Fruit fly (Drosophila melanogaster) whole organism: ENCODE results near the gene Uck.
A peak's percentile ranks its signal among the peaks of the same experiment; 100 is the strongest.

Source experiments
- CG8478 ChIP-seq: fragments of >200 bp; optimal IDR thresholded peaks from 2 replicates; lab custom pipeline; 2018; ENCODE audit warnings: inconsistent platforms
- Dll ChIP-seq: fragments of >200 bp; optimal IDR thresholded peaks from 2 replicates; lab custom pipeline; 2017
- EcR ChIP-seq, 2 experiments: fragments of >200 bp; optimal IDR thresholded peaks; 2 replicates each; lab custom pipeline; 2017; ENCODE audit warnings: missing biosample characterization in 2 of 2, missing genetic modification characterization in 2 of 2, missing genetic modification reagents in 2 of 2
- pan ChIP-seq: fragments of >200 bp; optimal IDR thresholded peaks from 2 replicates; lab custom pipeline; 2017
- psq ChIP-seq: fragments of >200 bp; optimal IDR thresholded peaks from 2 replicates; lab custom pipeline; 2017
- usp ChIP-seq: fragments of >200 bp; optimal IDR thresholded peaks from 2 replicates; lab custom pipeline; 2017; ENCODE audit warnings: missing biosample characterization, missing genetic modification characterization, mixed read lengths

Gene Uck

DNA sequence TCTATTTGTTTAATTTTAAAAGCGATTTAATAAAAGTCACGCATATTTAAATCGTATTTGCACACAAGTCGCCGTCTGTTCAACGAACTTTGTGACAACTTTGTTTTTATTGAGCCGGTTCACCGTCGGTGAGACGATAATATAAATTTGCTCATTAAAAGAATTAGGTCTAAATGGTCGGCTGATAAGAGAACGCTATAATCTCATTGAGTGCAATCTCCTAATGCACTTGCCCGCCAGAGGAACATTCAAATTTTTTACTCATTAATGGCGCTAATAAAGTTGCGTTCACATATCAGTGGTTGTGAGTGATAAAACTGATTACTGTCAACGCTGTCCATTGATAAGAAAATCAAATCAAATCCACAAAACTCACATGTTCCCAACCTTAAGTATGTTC, 11.2 kb upstream of the Uck start:
- TF ChIP-seq pan (lab: Kevin White, UChicago), result no peak
- no peak for TF ChIP-seq psq
- no peak for TF ChIP-seq EcR (GFP tag; optimal IDR thresholded peaks at IDR 0.05; lab: Kevin White, UChicago)
- TF ChIP-seq CG8478 (lab: Kevin White, UChicago), result no peak
- TF ChIP-seq usp (GFP tag; lab: Kevin White, UChicago), result no peak
- TF ChIP-seq Dll (lab: Kevin White, UChicago), result no peak

- no peak for TF ChIP-seq Dll (lab: Kevin White, UChicago)
These were observed 10.7 kb upstream of the Uck start, which contains the start of gene shps for dm6 chr3R:24279291-24279690. Gene shps (plus strand): TSS chr3R:24279572.

DNA sequence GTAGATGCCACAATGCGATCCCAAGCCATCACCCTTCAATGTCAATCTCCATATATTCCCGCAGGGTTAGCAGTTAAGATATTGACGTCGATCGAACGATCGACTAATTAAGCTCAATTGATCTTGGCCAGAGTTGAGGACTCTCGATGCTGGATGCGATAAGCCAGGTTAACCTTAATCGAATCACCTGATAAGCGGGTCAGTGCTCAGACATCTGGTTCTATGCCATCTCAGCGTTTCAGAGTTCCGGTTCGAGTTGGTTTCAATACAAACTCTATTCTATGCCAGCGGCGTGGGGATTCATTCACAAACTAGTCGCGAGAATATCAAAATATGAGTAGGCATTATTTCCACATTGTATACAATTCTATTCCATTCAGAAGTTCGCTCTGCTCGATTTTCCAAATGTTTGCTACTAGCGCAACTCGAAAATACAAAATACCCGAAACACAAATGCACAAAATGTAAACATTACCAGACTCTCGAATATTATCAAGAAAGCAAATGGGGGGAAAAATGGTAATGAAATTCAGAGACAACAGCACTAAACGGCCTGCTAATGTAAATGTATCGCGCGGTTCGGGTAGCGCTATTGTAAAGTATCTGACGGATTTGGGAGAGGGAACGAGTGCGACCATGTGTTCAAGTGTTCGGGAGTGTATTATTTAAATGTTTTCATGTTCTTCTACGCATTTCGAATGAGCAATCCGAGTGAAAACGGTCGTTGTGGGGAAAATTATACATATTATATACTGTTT, 7.2 kb upstream of the Uck start:
- TF ChIP-seq usp (GFP tag; lab: Kevin White, UChicago), result no peak

dm6 chr3R:24283582-24284085, 6.3 kb upstream of the Uck start, which contains the start of gene CG6356:
Gene CG6356 (plus strand): TSS chr3R:24283955.
- TF ChIP-seq Dll (lab: Kevin White, UChicago) (no peak), EcR (GFP tag; optimal IDR thresholded peaks at IDR 0.05; lab: Kevin White, UChicago) (peak in 1 of 2 experiments; percentile 48)

- TF ChIP-seq CG8478 (lab: Kevin White, UChicago), result no peak
- TF ChIP-seq psq, result no peak
- TF ChIP-seq EcR (GFP tag; optimal IDR thresholded peaks at IDR 0.05; lab: Kevin White, UChicago), result no peak
- TF ChIP-seq pan (lab: Kevin White, UChicago), result no peak
- TF ChIP-seq Dll (lab: Kevin White, UChicago), result no peak
- TF ChIP-seq usp (GFP tag; lab: Kevin White, UChicago), result no peak
These were observed 5.8 kb upstream of the Uck start for dm6 chr3R:24284164-24284563.

DNA sequence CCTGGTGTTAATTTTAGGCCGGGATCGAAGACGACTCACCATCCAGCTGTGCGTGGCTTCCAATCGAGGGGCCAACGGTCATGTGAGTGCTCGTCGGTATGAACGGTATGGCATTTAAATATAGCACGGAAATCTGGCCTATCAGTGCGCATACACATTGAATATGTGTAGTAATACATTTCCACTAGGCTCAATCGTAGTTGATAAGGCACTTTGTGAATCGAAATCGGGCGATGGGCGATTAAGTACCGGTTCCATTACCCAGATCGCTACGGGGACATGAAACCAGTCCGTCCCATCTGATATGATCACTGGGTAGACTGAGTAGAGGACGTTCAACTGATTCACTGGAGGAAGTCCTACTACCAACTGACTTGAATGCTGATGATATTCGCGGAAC, 4.5 kb upstream of the Uck start:
- no peak for TF ChIP-seq usp (GFP tag; lab: Kevin White, UChicago)
- no peak for TF ChIP-seq CG8478 (lab: Kevin White, UChicago)
- no peak for TF ChIP-seq psq
- no peak for TF ChIP-seq pan (lab: Kevin White, UChicago)
- TF ChIP-seq Dll (lab: Kevin White, UChicago), result no peak
- no peak for TF ChIP-seq EcR (GFP tag; optimal IDR thresholded peaks at IDR 0.05; lab: Kevin White, UChicago)

DNA sequence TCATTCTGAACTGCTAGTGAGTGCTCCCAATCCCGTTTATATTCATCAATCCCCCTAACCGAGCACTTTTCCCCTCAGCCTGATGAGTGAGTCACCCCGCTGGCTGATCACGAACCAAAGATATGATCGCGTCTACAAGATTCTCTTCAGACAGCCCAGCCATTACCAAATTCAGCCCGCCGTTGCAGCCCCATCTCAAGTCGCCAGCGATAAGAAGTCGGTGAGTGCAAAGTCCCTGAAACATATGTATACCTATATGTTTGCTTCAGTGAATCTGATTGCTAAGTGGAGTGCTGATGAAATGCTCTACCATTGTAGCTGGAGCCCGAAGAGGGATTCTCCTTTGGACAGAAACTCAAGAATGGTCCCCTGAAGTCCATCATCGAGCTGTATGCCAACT, 2.8 kb upstream of the Uck start:
- TF ChIP-seq Dll (lab: Kevin White, UChicago), result no peak
- TF ChIP-seq CG8478 (lab: Kevin White, UChicago), result no peak
- no peak for TF ChIP-seq usp (GFP tag; lab: Kevin White, UChicago)
- TF ChIP-seq EcR (GFP tag; optimal IDR thresholded peaks at IDR 0.05; lab: Kevin White, UChicago), result no peak
- TF ChIP-seq psq, result no peak
- TF ChIP-seq pan (lab: Kevin White, UChicago), result no peak

dm6 chr3R:24293171-24293570, 3.2 kb downstream of the Uck start:
- TF ChIP-seq CG8478 (lab: Kevin White, UChicago) (no peak), Dll (lab: Kevin White, UChicago) (no peak), pan (lab: Kevin White, UChicago) (no peak), usp (GFP tag; lab: Kevin White, UChicago) (no peak), psq (no peak), EcR (GFP tag; optimal IDR thresholded peaks at IDR 0.05; lab: Kevin White, UChicago) (no peak)

- TF ChIP-seq usp (GFP tag; lab: Kevin White, UChicago) (no peak), CG8478 (lab: Kevin White, UChicago) (no peak), EcR (GFP tag; optimal IDR thresholded peaks at IDR 0.05; lab: Kevin White, UChicago) (no peak), Dll (lab: Kevin White, UChicago) (no peak), pan (lab: Kevin White, UChicago) (no peak), psq (no peak)
These were observed 4.3 kb downstream of the Uck start, which contains the start of gene CG5715 for dm6 chr3R:24294299-24294698. Gene CG5715 (minus strand): TSS chr3R:24294399.

DNA sequence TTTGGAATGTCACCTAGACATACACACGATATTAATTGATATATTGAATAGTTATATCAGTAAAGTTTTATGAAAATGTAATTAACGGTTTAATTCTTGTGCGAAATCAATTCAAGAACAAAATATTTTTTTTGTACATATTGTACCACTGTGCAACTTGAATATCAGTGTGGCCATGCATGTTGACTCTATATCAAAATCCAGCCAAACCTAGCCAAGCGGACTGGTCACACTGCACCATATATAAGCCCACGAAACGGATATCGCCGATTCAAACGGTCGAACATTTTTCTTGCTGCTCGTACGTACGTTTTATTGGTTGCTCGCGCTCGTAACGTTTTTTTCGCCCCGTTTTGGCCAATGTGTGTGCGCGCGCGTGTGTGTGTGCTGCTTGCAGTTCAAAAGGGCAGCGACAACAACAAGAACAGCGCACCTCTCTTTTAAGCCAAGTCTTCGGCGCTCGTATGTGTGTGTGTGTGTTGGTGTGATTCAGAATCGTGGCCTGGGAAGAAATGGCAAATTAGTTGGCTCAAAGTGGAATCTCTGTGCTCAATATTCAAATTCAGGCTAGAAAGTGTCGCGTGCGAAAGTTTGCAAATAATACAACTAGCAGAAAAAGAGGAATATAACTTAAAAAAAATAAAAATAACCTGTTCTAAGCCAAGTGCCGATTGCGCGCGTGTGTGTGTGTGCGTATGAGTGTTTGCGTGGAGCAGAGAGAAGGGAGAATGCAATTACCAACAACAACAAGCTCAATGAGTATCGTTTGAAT, 5.0 kb downstream of the Uck start, which contains the start of gene crb:
Gene crb (plus strand): TSS at position 295 of the 772 bp plus-strand sequence.
- no peak for TF ChIP-seq EcR (GFP tag; optimal IDR thresholded peaks at IDR 0.05; lab: Kevin White, UChicago)
- TF ChIP-seq CG8478 (lab: Kevin White, UChicago), result no peak
- no peak for TF ChIP-seq pan (lab: Kevin White, UChicago)
- no peak for TF ChIP-seq Dll (lab: Kevin White, UChicago)
- no peak for TF ChIP-seq psq
- no peak for TF ChIP-seq usp (GFP tag; lab: Kevin White, UChicago)

- TF ChIP-seq EcR (GFP tag; optimal IDR thresholded peaks at IDR 0.05; lab: Kevin White, UChicago) (no peak), pan (lab: Kevin White, UChicago) (no peak), Dll (lab: Kevin White, UChicago) (no peak), CG8478 (lab: Kevin White, UChicago) (no peak), usp (GFP tag; lab: Kevin White, UChicago) (no peak), psq (no peak)
These were observed 5.8 kb downstream of the Uck start for dm6 chr3R:24295556-24296465.
